Worm (Caenorhabditis elegans): Measurements from ENCODE around the gene math-4.

Gene math-4

ce11 chrII:1738844-1739243 lies 43.5 kb downstream of the math-4 start, which contains the start of the genes irld-9 and irld-33:
irld-9 (minus strand) TSS chrII:1738944.
irld-33 (plus strand) TSS chrII:1739052.
- TF ChIP-seq pha-2 (tag; optimal IDR thresholded peaks at IDR 0.05), result no peak
- no peak for TF ChIP-seq sdc-2 (tag; optimal IDR thresholded peaks at IDR 0.05)
- no peak for TF ChIP-seq pag-3 (tag; optimal IDR thresholded peaks at IDR 0.05; ENCODE audit: borderline replicate concordance)
- no peak for TF ChIP-seq ceh-6 (GFP tag; optimal IDR thresholded peaks at IDR 0.05)
- TF ChIP-seq Y22D7AL.16 (tag; optimal IDR thresholded peaks at IDR 0.05), result no peak

ce11 chrII:1736353-1736752 lies 46.0 kb downstream of the math-4 start, which contains the start of gene ceh-83:
ceh-83 (minus strand) TSS chrII:1736533.
- TF ChIP-seq tbx-2 (tag; optimal IDR thresholded peaks at IDR 0.05), result no peak
- no peak for TF ChIP-seq ceh-19 (GFP tag; optimal IDR thresholded peaks at IDR 0.05)
- no peak for TF ChIP-seq che-1 (tag; optimal IDR thresholded peaks at IDR 0.05)
- no peak for TF ChIP-seq nhr-11 (tag; optimal IDR thresholded peaks at IDR 0.05)
- TF ChIP-seq Y22D7AL.16 (tag; optimal IDR thresholded peaks at IDR 0.05), result no peak
- TF ChIP-seq syd-9 (tag; optimal IDR thresholded peaks at IDR 0.05), result no peak
- TF ChIP-seq hlh-13 (GFP tag; optimal IDR thresholded peaks at IDR 0.05), result no peak
- no peak for TF ChIP-seq pag-3 (tag; optimal IDR thresholded peaks at IDR 0.05; ENCODE audit: borderline replicate concordance)
- TF ChIP-seq ceh-34 (tag; optimal IDR thresholded peaks at IDR 0.05), result no peak
- TF ChIP-seq madf-2 (tag; optimal IDR thresholded peaks at IDR 0.05), result no peak

DNA sequence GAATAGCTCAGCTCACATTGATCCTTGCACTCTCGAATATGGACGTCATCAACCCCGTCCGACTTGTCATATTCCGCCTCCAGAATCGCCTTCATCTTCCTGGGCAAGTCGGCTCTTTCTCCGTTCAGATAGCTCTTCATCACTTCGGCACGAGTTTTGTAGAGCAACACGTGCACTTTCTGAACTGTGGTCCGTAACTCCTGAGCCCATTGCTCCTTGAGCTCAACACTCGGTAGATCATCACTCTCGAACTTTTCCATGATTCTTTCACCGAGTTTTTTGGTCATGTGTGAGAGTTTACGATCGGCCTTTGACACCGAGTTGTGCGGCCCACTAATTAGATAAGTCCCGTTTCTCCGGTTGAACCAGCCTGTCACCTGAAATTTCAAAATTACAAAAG lies 47.2 kb downstream of the math-4 start:
- no peak for TF ChIP-seq che-1 (tag; optimal IDR thresholded peaks at IDR 0.05)
- TF ChIP-seq ceh-30 (tag; optimal IDR thresholded peaks at IDR 0.05), result no peak
- TF ChIP-seq pros-1 (tag; optimal IDR thresholded peaks at IDR 0.05), result no peak
- no peak for TF ChIP-seq ref-2 (tag; optimal IDR thresholded peaks at IDR 0.05)
- TF ChIP-seq fax-1 (tag; optimal IDR thresholded peaks at IDR 0.05), result no peak
- TF ChIP-seq pha-4 (tag; optimal IDR thresholded peaks at IDR 0.05), result no peak
- TF ChIP-seq hlh-13 (GFP tag; optimal IDR thresholded peaks at IDR 0.05), result no peak
- no peak for TF ChIP-seq ceh-9 (tag; optimal IDR thresholded peaks at IDR 0.05)
- no peak for TF ChIP-seq hlh-8 (tag; optimal IDR thresholded peaks at IDR 0.05)
- TF ChIP-seq npax-4 (tag; optimal IDR thresholded peaks at IDR 0.05), result no peak
- no peak for TF ChIP-seq nhr-232 (tag; optimal IDR thresholded peaks at IDR 0.05)
- no peak for TF ChIP-seq fkh-10 (GFP tag; optimal IDR thresholded peaks at IDR 0.05)
- TF ChIP-seq ceh-18 (tag; optimal IDR thresholded peaks at IDR 0.05), result no peak
- no peak for TF ChIP-seq ets-4 (tag; optimal IDR thresholded peaks at IDR 0.05)

DNA sequence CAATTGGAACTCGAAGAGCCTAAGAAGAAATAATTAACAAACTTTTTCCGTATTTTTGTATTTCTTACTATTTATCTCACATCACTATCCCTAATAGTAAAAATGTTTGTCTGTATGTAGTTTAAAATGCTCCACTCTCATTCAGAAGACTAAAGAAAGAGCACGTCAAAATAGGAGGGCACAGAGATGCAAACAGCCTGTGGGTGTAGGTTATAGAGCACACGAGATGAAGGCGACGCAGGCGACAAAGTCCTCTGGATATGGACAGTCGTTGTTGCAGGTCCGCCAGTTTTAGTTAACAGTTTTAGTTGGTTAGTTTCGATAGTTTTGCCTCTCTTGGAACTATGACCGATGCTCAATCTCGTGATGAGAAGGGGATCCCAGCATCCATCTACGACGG lies 50.4 kb downstream of the math-4 start, which contains the start of gene ceh-82:
Gene ceh-82 (plus strand): TSS at position 301 of the 400 bp plus-strand sequence.
- no peak for TF ChIP-seq C08G9.2 (tag; optimal IDR thresholded peaks at IDR 0.05)

DNA sequence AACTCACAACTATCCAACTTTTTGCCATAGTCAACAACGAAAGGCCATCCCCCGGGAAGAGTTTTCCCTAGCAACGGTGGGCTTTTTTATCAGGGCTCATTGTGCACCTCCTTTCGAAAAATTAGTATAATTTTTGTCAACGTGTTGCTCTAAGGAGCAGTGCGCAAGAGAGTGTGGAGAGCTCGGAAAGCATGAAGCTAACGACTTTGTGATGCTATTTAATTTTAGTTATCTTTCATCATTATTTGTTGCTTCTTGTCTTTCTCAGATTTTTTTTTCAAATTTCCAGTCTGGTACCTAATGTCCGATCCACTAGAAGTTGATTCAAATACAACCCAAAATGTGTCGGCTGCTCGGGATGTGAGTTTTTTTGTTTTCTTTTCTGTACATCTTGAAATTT lies 52.3 kb downstream of the math-4 start, which contains the start of gene ceh-81:
Gene ceh-81 (plus strand): TSS at position 301 of the 400 bp plus-strand sequence.
- TF ChIP-seq rnt-1 (tag; optimal IDR thresholded peaks at IDR 0.05), result no peak
- no peak for TF ChIP-seq ceh-45 (GFP tag; IDR thresholded peaks at IDR 0.05)
- no peak for TF ChIP-seq ref-2 (tag; optimal IDR thresholded peaks at IDR 0.05)
- TF ChIP-seq syd-9 (tag; optimal IDR thresholded peaks at IDR 0.05), result no peak
- no peak for TF ChIP-seq nhr-232 (tag; optimal IDR thresholded peaks at IDR 0.05)
- no peak for TF ChIP-seq ceh-31 (tag; optimal IDR thresholded peaks at IDR 0.05)
- no peak for TF ChIP-seq hlh-30 (tag; optimal IDR thresholded peaks at IDR 0.05; ENCODE audit: insufficient read depth)
- no peak for TF ChIP-seq ahr-1 (tag; optimal IDR thresholded peaks at IDR 0.05)
- TF ChIP-seq gmeb-2 (tag; optimal IDR thresholded peaks at IDR 0.05), result no peak
